Fruit fly (Drosophila melanogaster) whole organism, embryonic: ENCODE measurements around the gene smo.
A peak's percentile ranks its signal among the peaks of the same experiment; 100 is the strongest.

Source experiments
- Atf-2 ChIP-seq: fragments of 200-800 bp; sonication (Bioruptor generic); optimal IDR thresholded peaks from 2 replicates; lab custom pipeline; 2016; ENCODE audit warnings: missing biosample characterization, missing genetic modification characterization
- CG10209 ChIP-seq: fragments of 200-800 bp; sonication (Bioruptor generic); optimal IDR thresholded peaks from 3 replicates; lab custom pipeline; 2017; ENCODE audit warnings: missing biosample characterization, mild to moderate bottlenecking, missing genetic modification characterization, missing genetic modification reagents
- CG10431 ChIP-seq: fragments of 200-800 bp; sonication (Bioruptor generic); optimal IDR thresholded peaks from 3 replicates; lab custom pipeline; 2018; ENCODE audit warnings: missing biosample characterization, mild to moderate bottlenecking, missing genetic modification characterization
- CG11093 ChIP-seq: fragments of 200-800 bp; sonication (Bioruptor generic); IDR thresholded peaks from 3 replicates; pipeline ENCODE4 v1.3.6; 2022; ENCODE audit warnings: missing biosample characterization, missing genetic modification characterization
- CG11456 ChIP-seq: fragments of 200-800 bp; sonication (Bioruptor generic); IDR thresholded peaks from 3 replicates; pipeline ENCODE4 v1.3.6; 2022; ENCODE audit warnings: missing biosample characterization, missing genetic modification characterization
- CG11696 ChIP-seq: fragments of 200-800 bp; sonication (Bioruptor generic); IDR thresholded peaks from 2 replicates; pipeline ENCODE4 v1.3.6; 2022; ENCODE audit warnings: missing biosample characterization, missing genetic modification characterization
- CG12155 ChIP-seq: fragments of 200-800 bp; sonication (Bioruptor generic); optimal IDR thresholded peaks from 3 replicates; lab custom pipeline; 2016; ENCODE audit warnings: missing biosample characterization, missing genetic modification characterization
- CG12769 ChIP-seq: fragments of 200-800 bp; sonication (Bioruptor generic); optimal IDR thresholded peaks from 2 replicates; lab custom pipeline; 2019; ENCODE audit warnings: missing biosample characterization, mild to moderate bottlenecking, missing genetic modification characterization, moderate library complexity
- CG13287 ChIP-seq: fragments of 200-800 bp; sonication (Bioruptor generic); IDR thresholded peaks from 2 replicates; pipeline ENCODE4 v1.3.6; 2022; ENCODE audit warnings: missing biosample characterization, missing genetic modification characterization; ENCODE audit not compliant: partially characterized antibody
- CG13894 ChIP-seq: fragments of 200-800 bp; sonication (Bioruptor generic); optimal IDR thresholded peaks from 3 replicates; lab custom pipeline; 2018; ENCODE audit warnings: missing biosample characterization, mild to moderate bottlenecking, missing genetic modification characterization, moderate library complexity
- CG14710 ChIP-seq: fragments of 200-800 bp; sonication (Bioruptor generic); optimal IDR thresholded peaks from 3 replicates; lab custom pipeline; 2019; ENCODE audit warnings: missing biosample characterization, mild to moderate bottlenecking, missing genetic modification characterization, moderate library complexity
- CG1529 ChIP-seq: fragments of 200-800 bp; sonication (Bioruptor generic); optimal IDR thresholded peaks from 3 replicates; lab custom pipeline; 2018; ENCODE audit warnings: missing biosample characterization, missing genetic modification characterization
- CG15479 ChIP-seq: fragments of 200-800 bp; sonication (Bioruptor generic); optimal IDR thresholded peaks from 3 replicates; lab custom pipeline; 2019; ENCODE audit warnings: missing biosample characterization, mild to moderate bottlenecking, missing genetic modification characterization, moderate library complexity
- CG16863 ChIP-seq: fragments of 200-800 bp; sonication (Bioruptor generic); optimal IDR thresholded peaks from 3 replicates; lab custom pipeline; 2016; ENCODE audit warnings: missing biosample characterization, missing genetic modification characterization
- CG17802 ChIP-seq: fragments of 200-800 bp; sonication (Bioruptor generic); optimal IDR thresholded peaks from 2 replicates; lab custom pipeline; 2018; ENCODE audit warnings: missing biosample characterization, mild to moderate bottlenecking, missing genetic modification characterization, moderate library complexity
- CG2678 ChIP-seq: fragments of 200-800 bp; sonication (Bioruptor generic); optimal IDR thresholded peaks from 3 replicates; lab custom pipeline; 2019; ENCODE audit warnings: missing biosample characterization, mild to moderate bottlenecking, missing genetic modification characterization, moderate library complexity
- CG31224 ChIP-seq: fragments of 200-800 bp; sonication (Bioruptor generic); IDR thresholded peaks from 2 replicates; pipeline ENCODE4 v1.3.6; 2022; ENCODE audit warnings: missing biosample characterization, missing genetic modification characterization
- CG3281 ChIP-seq: fragments of 200-800 bp; sonication (Bioruptor generic); optimal IDR thresholded peaks from 3 replicates; lab custom pipeline; 2017; ENCODE audit warnings: missing biosample characterization, mild to moderate bottlenecking, missing genetic modification characterization
- CG33557 ChIP-seq: fragments of 200-800 bp; sonication (Bioruptor generic); optimal IDR thresholded peaks from 2 replicates; lab custom pipeline; 2019; ENCODE audit warnings: missing biosample characterization, mild to moderate bottlenecking, missing genetic modification characterization, moderate library complexity
- CG4820 ChIP-seq: fragments of 200-800 bp; sonication (Bioruptor generic); optimal IDR thresholded peaks from 3 replicates; lab custom pipeline; 2016; ENCODE audit warnings: missing biosample characterization, missing genetic modification characterization
- CG6683 ChIP-seq: fragments of 200-800 bp; sonication (Bioruptor generic); optimal IDR thresholded peaks from 2 replicates; lab custom pipeline; 2017; ENCODE audit warnings: missing biosample characterization, mild to moderate bottlenecking, missing genetic modification characterization, missing genetic modification reagents
- CG6813 ChIP-seq: fragments of 200-800 bp; sonication (Bioruptor generic); optimal IDR thresholded peaks from 2 replicates; lab custom pipeline; 2017; ENCODE audit warnings: missing biosample characterization, missing genetic modification characterization, mild to moderate bottlenecking, moderate library complexity, missing genetic modification reagents
- CG8089 ChIP-seq: fragments of 200-800 bp; sonication (Bioruptor generic); optimal IDR thresholded peaks from 3 replicates; lab custom pipeline; 2016; ENCODE audit warnings: missing biosample characterization, missing genetic modification characterization
- CG8388 ChIP-seq: fragments of 200-800 bp; sonication (Bioruptor generic); optimal IDR thresholded peaks from 2 replicates; lab custom pipeline; 2019; ENCODE audit warnings: missing biosample characterization, mild to moderate bottlenecking, missing genetic modification characterization, moderate library complexity
- CG8478 ChIP-seq: fragments of >200 bp; optimal IDR thresholded peaks from 2 replicates; lab custom pipeline; 2018
- Gug ChIP-seq: fragments of 200-800 bp; sonication (Bioruptor generic); IDR thresholded peaks from 4 replicates; pipeline ENCODE4 v1.3.6; 2022; ENCODE audit warnings: missing biosample characterization, missing genetic modification characterization
- H15 ChIP-seq: fragments of 200-800 bp; sonication (Bioruptor generic); IDR thresholded peaks from 3 replicates; pipeline ENCODE4 v1.3.6; 2022; ENCODE audit warnings: missing biosample characterization, missing genetic modification characterization
- HLH3B ChIP-seq: fragments of 200-800 bp; sonication (Bioruptor generic); IDR thresholded peaks from 2 replicates; pipeline ENCODE4 v1.3.6; 2022; ENCODE audit warnings: missing biosample characterization, missing genetic modification characterization
- Hr39 ChIP-seq: fragments of >200 bp; optimal IDR thresholded peaks from 2 replicates; lab custom pipeline; 2017
- Oli ChIP-seq: fragments of 200-800 bp; sonication (Bioruptor generic); optimal IDR thresholded peaks from 2 replicates; lab custom pipeline; 2018; ENCODE audit warnings: missing biosample characterization, mild to moderate bottlenecking, missing genetic modification characterization, moderate library complexity
- Pdp1 ChIP-seq, 2 experiments: fragments of 200-800 bp; sonication (Bioruptor generic); optimal IDR thresholded peaks; 3 replicates each; lab custom pipeline; 2016; ENCODE audit warnings: missing biosample characterization in 2 of 2, missing genetic modification characterization in 2 of 2, mild to moderate bottlenecking in 1 of 2, moderate library complexity in 1 of 2
- Ptx1 ChIP-seq: fragments of 200-800 bp; sonication (Bioruptor generic); IDR thresholded peaks from 2 replicates; pipeline ENCODE4 v1.3.6; 2022; ENCODE audit warnings: missing biosample characterization, missing genetic modification characterization
- Side ChIP-seq: fragments of 200-800 bp; sonication (Bioruptor generic); optimal IDR thresholded peaks from 2 replicates; lab custom pipeline; 2016; ENCODE audit warnings: missing biosample characterization, missing genetic modification characterization
- ac ChIP-seq: fragments of 200-800 bp; sonication (Bioruptor generic); optimal IDR thresholded peaks from 3 replicates; lab custom pipeline; 2017; ENCODE audit warnings: missing biosample characterization, mild to moderate bottlenecking, missing genetic modification characterization
- ci ChIP-seq: fragments of 200-800 bp; sonication (Bioruptor generic); IDR thresholded peaks from 3 replicates; pipeline ENCODE4 v1.3.6; 2022; ENCODE audit warnings: missing biosample characterization, missing genetic modification characterization
- fd96Cb ChIP-seq: fragments of 200-800 bp; sonication (Bioruptor generic); optimal IDR thresholded peaks from 2 replicates; lab custom pipeline; 2018; ENCODE audit warnings: missing biosample characterization, mild to moderate bottlenecking, missing genetic modification characterization, moderate library complexity
- gfzf ChIP-seq: fragments of 200-800 bp; sonication (Bioruptor generic); optimal IDR thresholded peaks from 2 replicates; lab custom pipeline; 2016; ENCODE audit warnings: missing biosample characterization, mild to moderate bottlenecking, missing genetic modification characterization, moderate library complexity
- gsb ChIP-seq: fragments of 200-800 bp; sonication (Bioruptor generic); IDR thresholded peaks from 2 replicates; pipeline ENCODE4 v1.3.6; 2022; ENCODE audit warnings: missing biosample characterization, missing genetic modification characterization
- luna ChIP-seq: fragments of 200-800 bp; sonication (Bioruptor generic); optimal IDR thresholded peaks from 2 replicates; lab custom pipeline; 2016; ENCODE audit warnings: missing biosample characterization, missing genetic modification characterization
- maf-S ChIP-seq: fragments of 200-800 bp; sonication (Bioruptor generic); optimal IDR thresholded peaks from 2 replicates; lab custom pipeline; 2016; ENCODE audit warnings: missing biosample characterization, missing genetic modification characterization
- org-1 ChIP-seq: fragments of 200-800 bp; sonication (Bioruptor generic); optimal IDR thresholded peaks from 2 replicates; lab custom pipeline; 2017; ENCODE audit warnings: missing biosample characterization, missing genetic modification characterization
- repo ChIP-seq: fragments of 200-800 bp; sonication (Bioruptor generic); optimal IDR thresholded peaks from 2 replicates; lab custom pipeline; 2016; ENCODE audit warnings: missing biosample characterization, missing genetic modification characterization
- salm ChIP-seq: fragments of 200-800 bp; sonication (Bioruptor generic); optimal IDR thresholded peaks from 2 replicates; lab custom pipeline; 2018; ENCODE audit warnings: missing biosample characterization, mild to moderate bottlenecking, missing genetic modification characterization
- shn ChIP-seq: fragments of 200-800 bp; sonication (Bioruptor generic); optimal IDR thresholded peaks from 3 replicates; lab custom pipeline; 2016; ENCODE audit warnings: missing biosample characterization, missing genetic modification characterization
- so ChIP-seq: fragments of 200-800 bp; sonication (Bioruptor generic); IDR thresholded peaks from 3 replicates; pipeline ENCODE4 v1.3.6; 2022; ENCODE audit warnings: missing biosample characterization, missing genetic modification characterization
- stwl ChIP-seq: fragments of 200-800 bp; sonication (Bioruptor generic); optimal IDR thresholded peaks from 3 replicates; lab custom pipeline; 2018; ENCODE audit warnings: missing biosample characterization, mild to moderate bottlenecking, missing genetic modification characterization, moderate library complexity
- trem ChIP-seq: fragments of 200-800 bp; optimal IDR thresholded peaks from 3 replicates; lab custom pipeline; 2019; ENCODE audit warnings: missing biosample characterization, mild to moderate bottlenecking, missing genetic modification characterization, moderate library complexity
- tx ChIP-seq: fragments of 200-800 bp; sonication (Bioruptor generic); optimal IDR thresholded peaks from 2 replicates; lab custom pipeline; 2016; ENCODE audit warnings: missing biosample characterization, missing genetic modification characterization
- vnd ChIP-seq: fragments of 200-800 bp; sonication (Bioruptor generic); IDR thresholded peaks from 3 replicates; pipeline ENCODE4 v1.3.6; 2022; ENCODE audit warnings: missing biosample characterization, missing genetic modification characterization; ENCODE audit not compliant: partially characterized antibody
- wdn ChIP-seq: fragments of 200-800 bp; sonication (Bioruptor generic); IDR thresholded peaks from 2 replicates; pipeline ENCODE4 v1.3.6; 2022; ENCODE audit warnings: missing biosample characterization, missing genetic modification characterization
- zfh1 ChIP-seq: fragments of 200-800 bp; sonication (Bioruptor generic); IDR thresholded peaks from 3 replicates; pipeline ENCODE4 v1.3.6; 2022; ENCODE audit warnings: missing biosample characterization, missing genetic modification characterization
- zfh2 ChIP-seq: fragments of 200-800 bp; sonication (Bioruptor generic); optimal IDR thresholded peaks from 2 replicates; lab custom pipeline; 2016; ENCODE audit warnings: missing biosample characterization, missing genetic modification characterization

Gene smo

DNA sequence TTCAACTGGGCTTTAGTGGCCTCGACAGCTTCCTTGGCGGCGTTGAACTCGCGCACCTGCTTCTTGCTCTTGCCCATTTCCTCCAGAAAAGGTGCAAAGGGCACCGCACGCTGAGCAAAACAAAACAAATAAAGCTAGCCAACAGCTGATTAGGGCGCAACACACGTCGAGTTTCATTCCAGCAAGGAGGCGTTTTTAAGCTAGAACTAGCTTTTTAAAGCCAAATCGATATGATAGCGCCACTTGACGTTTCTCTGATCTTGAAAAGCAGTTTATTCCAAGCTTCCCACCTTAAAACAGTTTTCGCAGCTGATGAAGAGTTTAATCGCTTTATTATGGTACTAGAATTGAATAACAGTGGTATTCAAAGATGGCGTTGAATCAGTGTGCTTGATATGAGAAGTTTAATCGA is 5.7 kb downstream of the smo start, which contains the start of gene CG11601 (continued):
- TF ChIP-seq CG11456 (GFP tag; lab: Robert Waterston, UW) (peak; percentile 53; the same call in 1 of the 3 replicates), so (no peak), Ptx1 (GFP tag; lab: Robert Waterston, UW) (peak; percentile 50), stwl (tag; lab: Kevin White, UChicago) (no peak), Oli (tag; lab: Kevin White, UChicago) (no peak), CG8388 (GFP tag; lab: Kevin White, UChicago) (no peak), CG8089 (GFP tag; lab: Kevin White, UChicago) (no peak), ac (GFP tag; lab: Kevin White, UChicago) (no peak), shn (GFP tag; lab: Kevin White, UChicago) (peak; percentile 56), wdn (GFP tag; lab: Robert Waterston, UW) (no peak), CG6813 (GFP tag; lab: Kevin White, UChicago) (no peak), CG1529 (GFP tag; lab: Kevin White, UChicago) (no peak), Atf-2 (GFP tag; lab: Kevin White, UChicago) (no peak), tx (GFP tag; lab: Kevin White, UChicago) (no peak), H15 (GFP tag; lab: Robert Waterston, UW) (no peak), CG16863 (GFP tag; lab: Kevin White, UChicago) (peak; percentile 15), zfh2 (GFP tag; lab: Kevin White, UChicago) (peak; percentile 65), Gug (peak; percentile 21; the same call in 1 of the 4 replicates), CG13894 (peak; percentile 56), fd96Cb (no peak), CG2678 (tag; lab: Kevin White, UChicago) (no peak), trem (tag; lab: Kevin White, UChicago) (peak; percentile 8), Side (GFP tag; lab: Kevin White, UChicago) (peak; percentile 10), gsb (GFP tag; lab: Robert Waterston, UW) (no peak), zfh1 (0 out of 3 replicates have a peak, but pooled peaks have one; percentile 44), CG8478 (no peak), HLH3B (GFP tag; lab: Robert Waterston, UW) (no peak), CG17802 (tag; lab: Kevin White, UChicago) (peak; percentile 15), Hr39 (lab: Kevin White, UChicago) (no peak), CG12155 (GFP tag; lab: Kevin White, UChicago) (no peak), salm (tag; lab: Kevin White, UChicago) (no peak), CG33557 (GFP tag; lab: Kevin White, UChicago) (no peak), CG4820 (GFP tag; lab: Kevin White, UChicago) (peak; percentile 26), vnd (GFP tag; lab: Robert Waterston, UW) (0 out of 3 replicates have a peak, but pooled peaks have one; percentile 19), CG13287 (peak; percentile 63), CG15479 (GFP tag; lab: Kevin White, UChicago) (no peak), CG3281 (GFP tag; lab: Kevin White, UChicago) (peak; percentile 26), luna (no peak), maf-S (peak; percentile 33), CG12769 (tag; lab: Kevin White, UChicago) (no peak), CG10431 (GFP tag; lab: Kevin White, UChicago) (no peak), org-1 (GFP tag; lab: Kevin White, UChicago) (no peak), CG6683 (no peak), CG31224 (GFP tag; lab: Robert Waterston, UW) (no peak), gfzf (peak; percentile 58), CG11093 (no peak), CG10209 (GFP tag; lab: Kevin White, UChicago) (peak; percentile 7), Pdp1 (GFP tag; optimal IDR thresholded peaks at IDR 0.05; lab: Kevin White, UChicago) (peak in 1 of 2 experiments; percentile 57), CG14710 (peak; percentile 37), CG11696 (no peak), repo (GFP tag; lab: Kevin White, UChicago) (no peak), ci (GFP tag; lab: Robert Waterston, UW) (peak; percentile 58; the same call in 1 of the 3 replicates)
